Worm (Caenorhabditis elegans): Measurements from ENCODE around the gene clhm-1.

- TF ChIP-seq nhr-76 (tag; optimal IDR thresholded peaks at IDR 0.05) (no peak), fkh-10 (GFP tag; optimal IDR thresholded peaks at IDR 0.05) (no peak), ztf-4 (tag; optimal IDR thresholded peaks at IDR 0.05) (no peak), mdl-1 (tag; optimal IDR thresholded peaks at IDR 0.05) (no peak), R02D3.7 (tag; optimal IDR thresholded peaks at IDR 0.05) (no peak), elt-2 (tag; optimal IDR thresholded peaks at IDR 0.05) (peak; percentile 65), aly-2 (tag; optimal IDR thresholded peaks at IDR 0.05) (no peak)
These were observed 48.6 kb upstream of the clhm-1 start, which contains the start of gene B0252.1 for ce11 chrII:6919363-6919851.

All from whole organism, L3 larva.